Fruit fly (Drosophila melanogaster) whole organism, embryonic: Measurements from ENCODE around the gene Polr3E.
A peak's percentile ranks its signal among the peaks of the same experiment; 100 is the strongest.

Source experiments
- Atf6 ChIP-seq: fragments of 200-800 bp; sonication (Bioruptor generic); IDR thresholded peaks from 2 replicates; pipeline ENCODE4 v1.3.6; 2022; ENCODE audit warnings: missing biosample characterization, missing genetic modification characterization
- CG10654 ChIP-seq: fragments of 200-800 bp; sonication (Bioruptor generic); optimal IDR thresholded peaks from 2 replicates; lab custom pipeline; 2016; ENCODE audit warnings: missing biosample characterization, missing genetic modification characterization
- Dfd ChIP-seq, 2 experiments: fragments of >200 bp; optimal IDR thresholded peaks; 2 replicates each; lab custom pipeline; 2017; ENCODE audit warnings: missing biosample characterization in 2 of 2, missing genetic modification characterization in 2 of 2
- Elba2 ChIP-seq: fragments of 200-800 bp; sonication (Bioruptor generic); optimal IDR thresholded peaks from 3 replicates; lab custom pipeline; 2016; ENCODE audit warnings: missing biosample characterization, missing genetic modification characterization
- ash1 ChIP-seq: fragments of 200-800 bp; sonication (Bioruptor generic); optimal IDR thresholded peaks from 2 replicates; lab custom pipeline; 2018; ENCODE audit warnings: missing biosample characterization, mild to moderate bottlenecking, missing genetic modification characterization
- dmrt11E ChIP-seq: fragments of 200-800 bp; sonication (Bioruptor generic); optimal IDR thresholded peaks from 3 replicates; lab custom pipeline; 2018; ENCODE audit warnings: missing biosample characterization, mild to moderate bottlenecking, missing genetic modification characterization, moderate library complexity
- eve ChIP-seq, 2 experiments: fragments of >200 bp; optimal IDR thresholded peaks; 2 replicates each; lab custom pipeline; 2017; ENCODE audit warnings: missing biosample characterization in 2 of 2, missing genetic modification characterization in 2 of 2
- luna ChIP-seq: fragments of 200-800 bp; sonication (Bioruptor generic); optimal IDR thresholded peaks from 2 replicates; lab custom pipeline; 2016; ENCODE audit warnings: missing biosample characterization, missing genetic modification characterization
- seq ChIP-seq: fragments of 200-800 bp; sonication (Bioruptor generic); IDR thresholded peaks from 2 replicates; pipeline ENCODE4 v1.3.6; 2022; ENCODE audit warnings: missing biosample characterization, missing genetic modification characterization
- slou ChIP-seq: fragments of 200-800 bp; sonication (Bioruptor generic); optimal IDR thresholded peaks from 3 replicates; lab custom pipeline; 2016; ENCODE audit warnings: missing biosample characterization, missing genetic modification characterization

DNA sequence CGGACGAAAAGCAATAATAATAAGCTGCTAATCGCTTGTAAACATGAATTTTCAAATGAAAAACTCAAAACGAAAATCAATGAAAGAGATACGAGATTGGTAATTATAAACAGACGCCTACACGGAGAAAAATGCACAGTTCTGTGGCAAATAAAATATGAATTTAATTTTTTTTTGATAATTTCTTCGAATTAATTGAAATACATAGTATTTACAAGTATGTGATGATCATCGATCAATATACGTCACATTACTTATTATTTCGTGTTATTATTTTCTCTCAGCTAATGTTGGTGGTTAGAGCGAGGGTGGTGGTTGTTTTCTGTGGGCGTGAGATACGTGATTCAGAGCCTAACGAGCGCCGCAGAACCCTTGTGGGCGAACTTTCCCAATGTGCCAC, 22.1 kb downstream of the Polr3E start:
- no peak for TF ChIP-seq luna (GFP tag; lab: Kevin White, UChicago)
- TF ChIP-seq Atf6 (GFP tag; lab: Robert Waterston, UW): peak; percentile 82
- peak; percentile 64 for TF ChIP-seq dmrt11E (tag; lab: Kevin White, UChicago)
- TF ChIP-seq Elba2 (GFP tag; lab: Kevin White, UChicago): no peak
- TF ChIP-seq eve (GFP tag; optimal IDR thresholded peaks at IDR 0.05; lab: Kevin White, UChicago): peak in 1 of 2 experiments; percentile 84
- no peak for TF ChIP-seq Dfd (GFP tag; optimal IDR thresholded peaks at IDR 0.05; lab: Kevin White, UChicago)
- TF ChIP-seq seq: peak; percentile 48; the same call in 1 of the 2 replicates
- peak; percentile 70 for TF ChIP-seq CG10654 (GFP tag; lab: Kevin White, UChicago)
- TF ChIP-seq ash1 (GFP tag; lab: Kevin White, UChicago): no peak
- peak; percentile 28 for TF ChIP-seq slou (GFP tag; lab: Kevin White, UChicago)
